Worm (Caenorhabditis elegans) whole organism, L2 larva: ENCODE results near the gene F53A10.2.
"Not testable (repeated sequence)": the region's sequence is repeated elsewhere in the genome, so short reads cannot be mapped to it uniquely, and the experiment has no call there.

Source experiments
- C34F6.9 ChIP-seq: fragments of 150-350 bp; optimal IDR thresholded peaks from 2 replicates; lab custom pipeline; 2014; ENCODE audit warnings: missing biosample characterization, missing genetic modification characterization
- F13H6.1 ChIP-seq: sonication (generic microtip); optimal IDR thresholded peaks from 2 replicates; lab custom pipeline; 2016; ENCODE audit warnings: missing genetic modification characterization, missing compliant biosample characterization
- R02D3.7 ChIP-seq: fragments of 150-350 bp; optimal IDR thresholded peaks from 2 replicates; lab custom pipeline; 2014; ENCODE audit warnings: missing biosample characterization, missing genetic modification characterization
- Y55F3AM.14 ChIP-seq: fragments of 200-800 bp; sonication (Bioruptor generic); optimal IDR thresholded peaks from 2 replicates; lab custom pipeline; 2018; ENCODE audit warnings: mild to moderate bottlenecking, missing genetic modification characterization, missing compliant biosample characterization
- ZK546.5 ChIP-seq: sonication (generic microtip); optimal IDR thresholded peaks from 2 replicates; lab custom pipeline; 2017; ENCODE audit warnings: missing biosample characterization, missing genetic modification characterization
- aly-2 ChIP-seq: fragments of 150-350 bp; optimal IDR thresholded peaks from 2 replicates; lab custom pipeline; 2014; ENCODE audit warnings: missing biosample characterization, missing genetic modification characterization
- ama-1 ChIP-seq: fragments of 150-350 bp; optimal IDR thresholded peaks from 2 replicates; lab custom pipeline; 2018; ENCODE audit warnings: inconsistent platforms
- ceh-16 ChIP-seq: fragments of 150-350 bp; optimal IDR thresholded peaks from 2 replicates; lab custom pipeline; 2014; ENCODE audit warnings: missing biosample characterization, missing genetic modification characterization
- fos-1 ChIP-seq: fragments of 150-350 bp; optimal IDR thresholded peaks from 2 replicates; lab custom pipeline; 2014; ENCODE audit warnings: missing biosample characterization, missing genetic modification characterization
- lin-39 ChIP-seq: fragments of 150-350 bp; optimal IDR thresholded peaks from 2 replicates; lab custom pipeline; 2014; ENCODE audit warnings: missing biosample characterization, missing genetic modification reagents, missing genetic modification characterization
- lsy-2 ChIP-seq, 2 experiments: fragments of 150-350 bp in 1 of 2; sonication (generic microtip) in 1 of 2; optimal IDR thresholded peaks; 2 replicates each; lab custom pipeline; 2014 to 2017; ENCODE audit warnings: missing biosample characterization in 2 of 2, missing genetic modification characterization in 2 of 2
- nhr-11 ChIP-seq: fragments of 150-350 bp; optimal IDR thresholded peaks from 2 replicates; lab custom pipeline; 2014; ENCODE audit warnings: missing biosample characterization, missing genetic modification characterization
- nhr-129 ChIP-seq: fragments of 150-350 bp; optimal IDR thresholded peaks from 2 replicates; lab custom pipeline; 2014; ENCODE audit warnings: missing biosample characterization, missing genetic modification characterization
- nhr-77 ChIP-seq: fragments of 150-350 bp; optimal IDR thresholded peaks from 2 replicates; lab custom pipeline; 2014; ENCODE audit warnings: missing biosample characterization, missing genetic modification characterization
- skn-1 ChIP-seq: sonication (generic microtip); optimal IDR thresholded peaks from 2 replicates; lab custom pipeline; 2017; ENCODE audit warnings: missing biosample characterization, missing genetic modification characterization
- unc-39 ChIP-seq: fragments of 150-350 bp; optimal IDR thresholded peaks from 2 replicates; lab custom pipeline; 2014; ENCODE audit warnings: missing biosample characterization, missing genetic modification characterization
- unc-62 ChIP-seq: fragments of 150-350 bp; optimal IDR thresholded peaks from 2 replicates; lab custom pipeline; 2014; ENCODE audit warnings: missing biosample characterization, missing genetic modification reagents, missing genetic modification characterization
- zag-1 ChIP-seq: fragments of 150-350 bp; optimal IDR thresholded peaks from 2 replicates; lab custom pipeline; 2014; ENCODE audit warnings: missing biosample characterization, missing genetic modification characterization

F53A10.2 gene

DNA sequence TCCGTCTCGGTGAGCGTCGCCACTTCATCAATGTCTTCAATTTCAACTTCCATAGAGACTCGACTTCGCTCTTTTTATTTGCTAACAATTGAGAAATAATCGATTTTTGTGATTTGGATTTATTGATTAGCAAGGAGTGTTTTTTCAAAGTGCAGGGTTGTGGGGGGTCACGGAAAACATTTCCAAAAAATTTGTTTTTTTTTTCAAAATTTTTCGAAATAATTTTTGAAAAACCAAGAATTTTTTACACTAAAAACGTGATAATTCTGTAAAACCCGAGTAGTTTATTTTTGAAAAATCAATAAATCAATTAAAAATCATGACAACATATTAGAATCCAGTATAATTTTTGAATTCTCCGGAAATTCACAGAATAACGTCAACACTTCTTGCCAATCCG lies 78.3 kb downstream of the F53A10.2 start, which contains the start of gene Y57G7A.5:
TSS of gene Y57G7A.5 (minus strand) at position 101 of the 400 bp plus-strand sequence.
- no peak for TF ChIP-seq unc-39 (tag; lab: Kevin White, UChicago)
- no peak for TF ChIP-seq nhr-129 (tag; lab: Kevin White, UChicago)
- TF ChIP-seq ama-1, result no peak

ce11 chrII:1276778-1277177 lies 79.6 kb downstream of the F53A10.2 start, which contains the start of gene Y57G7A.11:
Y57G7A.11 (minus strand) TSS chrII:1276878.
- TF ChIP-seq F13H6.1 (tag; lab: Kevin White, UChicago) (no peak), lsy-2 (tag; optimal IDR thresholded peaks at IDR 0.05; lab: Kevin White, UChicago) (no peak), skn-1 (tag; lab: Kevin White, UChicago) (no peak), fos-1 (tag; lab: Kevin White, UChicago) (no peak), R02D3.7 (tag; lab: Kevin White, UChicago) (no peak), C34F6.9 (no peak), ZK546.5 (tag; lab: Kevin White, UChicago) (no peak), lin-39 (tag; lab: Kevin White, UChicago) (no peak), ceh-16 (tag; lab: Kevin White, UChicago) (no peak), nhr-129 (tag; lab: Kevin White, UChicago) (no peak), Y55F3AM.14 (GFP tag; lab: Kevin White, UChicago) (no peak), nhr-77 (tag; lab: Kevin White, UChicago) (no peak), unc-62 (GFP tag; lab: Kevin White, UChicago) (no peak), nhr-11 (tag; lab: Kevin White, UChicago) (no peak)

DNA sequence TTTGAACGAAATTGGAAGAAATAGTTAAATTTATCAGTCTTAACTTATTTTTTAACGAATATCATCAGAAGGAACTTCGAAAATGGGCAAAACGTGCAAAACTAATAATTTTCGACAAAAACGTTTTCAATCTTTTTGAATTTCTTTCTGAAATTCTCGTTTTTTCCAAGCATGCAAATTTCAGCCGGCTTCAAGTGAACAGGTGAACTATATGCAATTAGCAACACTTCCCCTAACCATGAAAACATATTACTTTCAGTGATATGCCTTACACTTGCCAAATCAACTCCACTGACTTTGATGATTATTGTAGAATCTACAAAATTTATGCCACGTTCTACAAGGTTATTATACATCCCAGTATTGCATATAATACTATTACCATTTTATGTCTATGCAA lies 81.2 kb downstream of the F53A10.2 start, which contains the start of gene srz-63:
TSS of gene srz-63 (plus strand) at position 301 of the 400 bp plus-strand sequence.
- not testable (repeated sequence) for TF ChIP-seq zag-1, ceh-16, aly-2 (tag; lab: Kevin White, UChicago)
- TF ChIP-seq, all 48 proteins: peak for 0; not testable (repeated sequence) for 48
